Fruit fly (Drosophila melanogaster): ENCODE data around the gene rdx.

rdx gene

DNA sequence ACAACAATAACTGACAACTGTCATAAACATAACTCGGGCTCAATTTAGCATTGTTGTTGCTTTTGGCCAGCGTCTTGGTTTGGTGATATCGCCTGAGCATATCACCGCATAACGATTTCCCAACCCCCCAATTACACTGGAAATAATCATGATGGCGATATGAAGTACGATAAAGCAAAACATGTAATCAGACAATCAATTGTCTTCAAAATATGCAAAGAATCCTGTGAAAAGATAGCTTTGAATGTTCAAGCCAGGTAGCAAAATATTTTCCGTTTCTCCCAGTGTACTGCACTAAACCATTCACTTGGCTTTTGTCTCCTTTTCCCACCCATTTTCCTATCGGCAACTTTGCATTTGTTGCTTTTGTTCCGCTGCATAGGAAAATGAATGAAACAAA, 32.3 kb downstream of the rdx start (continued):
- peak; percentile 74 for TF ChIP-seq CG10654 (GFP tag; optimal IDR thresholded peaks at IDR 0.05)
- no peak for TF ChIP-seq CG8281 (tag; optimal IDR thresholded peaks at IDR 0.05)
- TF ChIP-seq NFAT (GFP tag; IDR thresholded peaks at IDR 0.05): no peak
- peak; percentile 72 for TF ChIP-seq NC2β (GFP tag; optimal IDR thresholded peaks at IDR 0.05)
- TF ChIP-seq dm (GFP tag; optimal IDR thresholded peaks at IDR 0.05): no peak
- peak; percentile 71 for TF ChIP-seq HHEX (GFP tag; optimal IDR thresholded peaks at IDR 0.05)
- TF ChIP-seq Blimp-1 (GFP tag; optimal IDR thresholded peaks at IDR 0.05): peak; percentile 72
- TF ChIP-seq zfh1 (GFP tag; IDR thresholded peaks at IDR 0.05): peak; percentile 76
- TF ChIP-seq p53 (GFP tag; optimal IDR thresholded peaks at IDR 0.05): peak; percentile 20
- TF ChIP-seq lbe (GFP tag; optimal IDR thresholded peaks at IDR 0.05): no peak
- TF ChIP-seq CG9727 (GFP tag; optimal IDR thresholded peaks at IDR 0.05): peak; percentile 63
- TF ChIP-seq Dad (GFP tag; optimal IDR thresholded peaks at IDR 0.05): peak; percentile 75
- TF ChIP-seq CG1529 (GFP tag; optimal IDR thresholded peaks at IDR 0.05): no peak
- TF ChIP-seq CG7745 (tag; optimal IDR thresholded peaks at IDR 0.05): no peak
- peak; percentile 71; the same call in 1 of the 3 replicates for TF ChIP-seq CG2199 (GFP tag; IDR thresholded peaks at IDR 0.05)
- peak; percentile 36 for TF ChIP-seq CG1233 (GFP tag; optimal IDR thresholded peaks at IDR 0.05)
- TF ChIP-seq sna (GFP tag; IDR thresholded peaks at IDR 0.05; ENCODE audit: partially characterized antibody): no peak
- TF ChIP-seq tup (GFP tag; optimal IDR thresholded peaks at IDR 0.05): no peak
- TF ChIP-seq CG12299 (tag; optimal IDR thresholded peaks at IDR 0.05): no peak
- TF ChIP-seq Hey (tag; optimal IDR thresholded peaks at IDR 0.05): no peak
- no peak for TF ChIP-seq CG11723 (GFP tag; optimal IDR thresholded peaks at IDR 0.05)
- peak; percentile 67 for TF ChIP-seq gem (tag; optimal IDR thresholded peaks at IDR 0.05)
- TF ChIP-seq toy (GFP tag; IDR thresholded peaks at IDR 0.05): no peak
- no peak for TF ChIP-seq stwl (tag; optimal IDR thresholded peaks at IDR 0.05)
- TF ChIP-seq Usf (GFP tag; optimal IDR thresholded peaks at IDR 0.05): no peak
- no peak for TF ChIP-seq CG9932 (GFP tag; IDR thresholded peaks at IDR 0.05)
- no peak for TF ChIP-seq MESR4 (GFP tag; optimal IDR thresholded peaks at IDR 0.05)
- TF ChIP-seq disco-r (GFP tag; optimal IDR thresholded peaks at IDR 0.05): peak; percentile 21
- no peak for TF ChIP-seq CG4707 (GFP tag; optimal IDR thresholded peaks at IDR 0.05)
- TF ChIP-seq usp (GFP tag; optimal IDR thresholded peaks at IDR 0.05): no peak
- no peak for TF ChIP-seq run (tag; optimal IDR thresholded peaks at IDR 0.05)
- TF ChIP-seq bowl (GFP tag; IDR thresholded peaks at IDR 0.05): no peak
- no peak for TF ChIP-seq CG12769 (tag; optimal IDR thresholded peaks at IDR 0.05)
- TF ChIP-seq gfzf (GFP tag; optimal IDR thresholded peaks at IDR 0.05): no peak
- TF ChIP-seq Hsf (GFP tag; optimal IDR thresholded peaks at IDR 0.05): no peak
- no peak for TF ChIP-seq CG7928 (GFP tag; optimal IDR thresholded peaks at IDR 0.05)
- peak; percentile 60; the same call in 1 of the 2 replicates for TF ChIP-seq sens-2 (GFP tag; IDR thresholded peaks at IDR 0.05)
- no peak for TF ChIP-seq CG2875 (GFP tag; optimal IDR thresholded peaks at IDR 0.05)
- TF ChIP-seq shn (GFP tag; optimal IDR thresholded peaks at IDR 0.05): no peak
- peak; percentile 82 for TF ChIP-seq Drgx (GFP tag; IDR thresholded peaks at IDR 0.05)
- no peak for TF ChIP-seq CG33213 (GFP tag; optimal IDR thresholded peaks at IDR 0.05)
- TF ChIP-seq CG8388 (GFP tag; optimal IDR thresholded peaks at IDR 0.05): peak; percentile 39
- TF ChIP-seq CG12219 (GFP tag; optimal IDR thresholded peaks at IDR 0.05): no peak
- TF ChIP-seq crol (GFP tag; IDR thresholded peaks at IDR 0.05): no peak
- no peak for TF ChIP-seq CG30020 (tag; optimal IDR thresholded peaks at IDR 0.05)
- TF ChIP-seq CG11696 (GFP tag; IDR thresholded peaks at IDR 0.05): no peak
- peak; percentile 80; the same call in 1 of the 2 replicates for TF ChIP-seq chm (GFP tag; IDR thresholded peaks at IDR 0.05)
- TF ChIP-seq CG3726 (GFP tag; IDR thresholded peaks at IDR 0.05): 0 out of 3 replicates have a peak, but pooled peaks have one; percentile 17
- no peak for TF ChIP-seq al (GFP tag; IDR thresholded peaks at IDR 0.05)
- peak; percentile 52 for TF ChIP-seq CG14710 (tag; optimal IDR thresholded peaks at IDR 0.05)
- peak; percentile 22 for TF ChIP-seq nmo (GFP tag; optimal IDR thresholded peaks at IDR 0.05)
- no peak for TF ChIP-seq CG11560 (tag; IDR thresholded peaks at IDR 0.05)

Data from whole organism, embryonic.